Fruit fly (Drosophila melanogaster) whole organism, prepupa: Measurements from ENCODE around the gene Mnn1.

Experiments used
- CG11762 ChIP-seq: fragments of 200-800 bp; sonication (Bioruptor generic); optimal IDR thresholded peaks from 3 replicates; lab custom pipeline; 2016; ENCODE audit warnings: missing biosample characterization, missing genetic modification characterization; ENCODE audit not compliant: insufficient read depth
- CG15336 ChIP-seq: fragments of 200-800 bp; sonication (Bioruptor generic); IDR thresholded peaks from 2 replicates; pipeline ENCODE4 v1.3.6; 2022; ENCODE audit warnings: missing biosample characterization, missing genetic modification characterization
- CG16779 ChIP-seq: fragments of 200-800 bp; sonication (Bioruptor generic); optimal IDR thresholded peaks from 3 replicates; lab custom pipeline; 2017; ENCODE audit warnings: missing biosample characterization, mild to moderate bottlenecking, missing genetic modification characterization
- CG3032 ChIP-seq: fragments of 200-800 bp; optimal IDR thresholded peaks from 2 replicates; lab custom pipeline; 2019; ENCODE audit warnings: missing biosample characterization, mild to moderate bottlenecking, missing genetic modification characterization, moderate library complexity
- CG32006 ChIP-seq: fragments of 200-800 bp; sonication (Bioruptor generic); optimal IDR thresholded peaks from 3 replicates; lab custom pipeline; 2017; ENCODE audit warnings: missing biosample characterization, mild to moderate bottlenecking, missing genetic modification characterization
- CG34406 ChIP-seq: fragments of 200-800 bp; sonication (Bioruptor generic); optimal IDR thresholded peaks from 3 replicates; lab custom pipeline; 2016; ENCODE audit warnings: missing biosample characterization, missing genetic modification characterization
- CG3919 ChIP-seq: fragments of 200-800 bp; sonication (Bioruptor generic); optimal IDR thresholded peaks from 3 replicates; lab custom pipeline; 2016; ENCODE audit warnings: missing biosample characterization, missing genetic modification characterization
- CG6276 ChIP-seq: fragments of 200-800 bp; sonication (Bioruptor generic); optimal IDR thresholded peaks from 2 replicates; lab custom pipeline; 2017; ENCODE audit warnings: missing biosample characterization, mild to moderate bottlenecking, missing genetic modification characterization
- CG6792 ChIP-seq: fragments of 200-800 bp; sonication (Bioruptor generic); optimal IDR thresholded peaks from 3 replicates; lab custom pipeline; 2016; ENCODE audit warnings: missing biosample characterization, missing genetic modification characterization
- CG6808 ChIP-seq: fragments of 200-800 bp; sonication (Bioruptor generic); optimal IDR thresholded peaks from 3 replicates; lab custom pipeline; 2017; ENCODE audit warnings: missing biosample characterization, missing genetic modification characterization, mild to moderate bottlenecking, moderate library complexity, missing genetic modification reagents
- CG7368 ChIP-seq: fragments of 200-800 bp; sonication (Bioruptor generic); optimal IDR thresholded peaks from 3 replicates; lab custom pipeline; 2016; ENCODE audit warnings: missing biosample characterization, missing genetic modification characterization
- CG8119 ChIP-seq: fragments of 200-800 bp; sonication (Bioruptor generic); IDR thresholded peaks from 3 replicates; pipeline ENCODE4 v1.3.6; 2022; ENCODE audit warnings: missing biosample characterization, missing genetic modification characterization
- CG8319 ChIP-seq: fragments of 200-800 bp; sonication (Bioruptor generic); optimal IDR thresholded peaks from 3 replicates; lab custom pipeline; 2016; ENCODE audit warnings: missing biosample characterization, missing genetic modification characterization
- CG8632 ChIP-seq: fragments of 200-800 bp; sonication (Bioruptor generic); optimal IDR thresholded peaks from 3 replicates; lab custom pipeline; 2016; ENCODE audit warnings: missing biosample characterization, missing genetic modification characterization
- CG9139 ChIP-seq: fragments of 200-800 bp; sonication (Bioruptor generic); optimal IDR thresholded peaks from 3 replicates; lab custom pipeline; 2017; ENCODE audit warnings: missing biosample characterization, mild to moderate bottlenecking, missing genetic modification characterization
- Eip78C ChIP-seq: fragments of 200-800 bp; sonication (Bioruptor generic); peaks from one replicate; lab custom pipeline; 2016; ENCODE audit warnings: missing biosample characterization, missing genetic modification characterization
- Ets21C ChIP-seq: fragments of 200-800 bp; sonication (Bioruptor generic); optimal IDR thresholded peaks from 3 replicates; lab custom pipeline; 2016; ENCODE audit warnings: missing biosample characterization, missing genetic modification characterization
- Hr38 ChIP-seq: sonication (Bioruptor generic); optimal IDR thresholded peaks from 2 replicates; lab custom pipeline; 2016; ENCODE audit warnings: missing biosample characterization, missing genetic modification characterization
- Hr39 ChIP-seq: fragments of 200-800 bp; sonication (Bioruptor generic); optimal IDR thresholded peaks from 2 replicates; lab custom pipeline; 2016; ENCODE audit warnings: missing biosample characterization, missing genetic modification characterization
- Hr4 ChIP-seq: fragments of 200-800 bp; sonication (Bioruptor generic); optimal IDR thresholded peaks from 3 replicates; lab custom pipeline; 2016; ENCODE audit warnings: missing biosample characterization, missing genetic modification characterization
- Lpt ChIP-seq: fragments of 200-800 bp; sonication (Bioruptor generic); optimal IDR thresholded peaks from 3 replicates; lab custom pipeline; 2016; ENCODE audit warnings: missing biosample characterization, missing genetic modification characterization
- Met ChIP-seq: fragments of 200-800 bp; sonication (Bioruptor generic); optimal IDR thresholded peaks from 3 replicates; lab custom pipeline; 2016; ENCODE audit warnings: missing biosample characterization, missing genetic modification characterization
- OdsH ChIP-seq: fragments of 200-800 bp; sonication (Bioruptor generic); optimal IDR thresholded peaks from 3 replicates; lab custom pipeline; 2016; ENCODE audit warnings: missing biosample characterization, missing genetic modification characterization
- Smox ChIP-seq: fragments of 200-800 bp; sonication (Bioruptor generic); optimal IDR thresholded peaks from 3 replicates; lab custom pipeline; 2016; ENCODE audit warnings: missing biosample characterization, missing genetic modification characterization
- acj6 ChIP-seq: fragments of 200-800 bp; sonication (Bioruptor generic); optimal IDR thresholded peaks from 3 replicates; lab custom pipeline; 2016; ENCODE audit warnings: missing biosample characterization, missing genetic modification characterization
- cyc ChIP-seq: fragments of 200-800 bp; sonication (Bioruptor generic); optimal IDR thresholded peaks from 3 replicates; lab custom pipeline; 2016; ENCODE audit warnings: missing biosample characterization, missing genetic modification characterization
- dac ChIP-seq: fragments of 200-800 bp; sonication (Bioruptor generic); optimal IDR thresholded peaks from 2 replicates; lab custom pipeline; 2017; ENCODE audit warnings: missing biosample characterization, mild to moderate bottlenecking, missing genetic modification characterization
- dsx ChIP-seq: fragments of 200-800 bp; optimal IDR thresholded peaks from 3 replicates; lab custom pipeline; 2019; ENCODE audit warnings: missing biosample characterization, mild to moderate bottlenecking, missing genetic modification characterization, moderate library complexity; ENCODE audit not compliant: poor library complexity, severe bottlenecking
- eg ChIP-seq: fragments of 200-800 bp; sonication (Bioruptor generic); IDR thresholded peaks from 3 replicates; pipeline ENCODE4 v1.3.6; 2022; ENCODE audit warnings: missing biosample characterization, missing genetic modification characterization
- esn ChIP-seq: fragments of 200-800 bp; sonication (Bioruptor generic); optimal IDR thresholded peaks from 2 replicates; lab custom pipeline; 2016; ENCODE audit warnings: missing biosample characterization, mild to moderate bottlenecking, missing genetic modification characterization, moderate library complexity
- fd59A ChIP-seq: fragments of 200-800 bp; sonication (Bioruptor generic); optimal IDR thresholded peaks from 2 replicates; lab custom pipeline; 2017; ENCODE audit warnings: missing biosample characterization, mild to moderate bottlenecking, missing genetic modification characterization, missing genetic modification reagents
- spab ChIP-seq: fragments of 200-800 bp; sonication (Bioruptor generic); optimal IDR thresholded peaks from 2 replicates; lab custom pipeline; 2017; ENCODE audit warnings: missing biosample characterization, mild to moderate bottlenecking, missing genetic modification characterization, missing genetic modification reagents
- ss ChIP-seq, 2 experiments: fragments of 200-800 bp; sonication (Bioruptor generic); optimal IDR thresholded peaks; 2 replicates in 1 of 2; 3 replicates in 1 of 2; lab custom pipeline; 2017 to 2018; ENCODE audit warnings: mild to moderate bottlenecking in 2 of 2, missing biosample characterization in 2 of 2, missing genetic modification characterization in 2 of 2, moderate library complexity in 1 of 2
- svp ChIP-seq: fragments of 200-800 bp; sonication (Bioruptor generic); peaks from one replicate; lab custom pipeline; 2016; ENCODE audit warnings: missing biosample characterization, missing genetic modification characterization
- topi ChIP-seq: fragments of 200-800 bp; sonication (Bioruptor generic); optimal IDR thresholded peaks from 3 replicates; lab custom pipeline; 2016; ENCODE audit warnings: missing biosample characterization, missing genetic modification characterization
- vri ChIP-seq: fragments of 200-800 bp; sonication (Bioruptor generic); optimal IDR thresholded peaks from 3 replicates; lab custom pipeline; 2016; ENCODE audit warnings: missing biosample characterization, mild to moderate bottlenecking, missing genetic modification characterization

The Mnn1 gene

DNA sequence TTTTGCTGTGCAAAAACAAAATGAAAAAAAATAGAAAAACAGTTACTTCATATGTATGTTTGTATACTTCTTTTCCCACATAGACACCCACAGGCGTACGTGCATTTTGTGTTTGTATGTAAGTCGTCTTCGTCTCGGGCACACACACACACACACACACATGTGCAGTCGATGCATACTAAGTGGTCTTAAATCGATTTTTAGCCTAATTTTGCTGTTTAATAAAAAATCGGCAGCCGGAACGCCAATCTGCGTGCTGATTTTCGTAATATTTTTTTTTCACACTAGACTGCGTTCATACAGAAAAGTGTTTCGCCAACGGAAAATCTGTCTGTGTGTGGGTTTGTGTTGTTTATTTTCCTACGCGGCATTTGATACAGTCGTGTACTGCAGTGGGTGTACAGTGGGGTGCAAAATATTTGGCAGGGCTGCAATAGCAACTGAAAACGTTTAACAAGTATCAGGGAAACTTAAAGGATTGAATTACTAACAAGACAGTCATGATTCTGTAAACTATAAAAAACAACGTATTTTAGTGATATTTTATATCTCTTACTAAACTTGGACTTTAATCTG, 22.9 kb upstream of the Mnn1 start (continued):
- TF ChIP-seq fd59A (peak; percentile 12), Smox (no peak), CG16779 (tag; lab: Kevin White, UChicago) (no peak), topi (GFP tag; lab: Kevin White, UChicago) (peak; percentile 52), Ets21C (GFP tag; lab: Kevin White, UChicago) (peak; percentile 7), eg (GFP tag; lab: Robert Waterston, UW) (no peak; the same call in 1 of the 3 replicates), CG3919 (GFP tag; lab: Kevin White, UChicago) (peak; percentile 71), spab (GFP tag; lab: Kevin White, UChicago) (no peak), CG8319 (GFP tag; lab: Kevin White, UChicago) (peak; percentile 15), dac (peak; percentile 23), CG9139 (GFP tag; lab: Kevin White, UChicago) (no peak), CG32006 (GFP tag; lab: Kevin White, UChicago) (peak; percentile 59), CG3032 (peak; percentile 37), CG7368 (peak; percentile 48), CG8632 (GFP tag; lab: Kevin White, UChicago) (no peak), Met (peak; percentile 60), acj6 (GFP tag; lab: Kevin White, UChicago) (peak; percentile 37), CG8119 (GFP tag; lab: Robert Waterston, UW) (peak; percentile 75), CG34406 (GFP tag; lab: Kevin White, UChicago) (peak; percentile 47), cyc (GFP tag; lab: Kevin White, UChicago) (peak; percentile 55), CG11762 (GFP tag; lab: Kevin White, UChicago) (peak; percentile 17), Hr38 (no peak), Hr39 (GFP tag; lab: Kevin White, UChicago) (peak; percentile 60), OdsH (GFP tag; lab: Kevin White, UChicago) (peak; percentile 51), CG6792 (peak; percentile 50)

DNA sequence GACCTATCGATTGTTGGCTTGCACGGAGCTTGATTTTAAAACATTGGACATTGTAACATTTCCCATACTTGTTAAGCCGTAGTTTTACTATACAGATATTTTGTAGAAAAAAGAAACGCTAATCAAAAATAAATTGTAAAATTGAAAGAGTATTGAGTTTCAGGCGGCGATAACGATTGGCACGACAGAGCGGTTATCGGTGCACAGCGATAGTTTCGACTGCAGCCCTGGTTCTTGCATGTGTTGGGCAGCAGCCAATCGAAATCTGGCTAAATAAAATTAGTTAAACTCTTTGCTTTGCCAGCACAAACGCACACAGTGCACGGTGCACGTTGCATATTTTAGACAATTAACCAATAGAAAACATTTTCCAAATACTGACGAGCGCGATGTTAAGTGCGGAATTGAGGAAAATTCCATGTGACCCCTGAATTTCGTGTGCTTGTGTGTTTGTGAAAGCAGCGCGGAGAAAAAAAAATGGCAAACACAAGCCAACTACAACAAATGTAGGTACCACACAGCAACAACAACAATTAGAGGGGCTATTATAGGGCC, 18.3 kb upstream of the Mnn1 start, which contains the start of gene milt:
TSS of gene milt (plus strand) at position 51 of the 555 bp plus-strand sequence.
- TF ChIP-seq cyc (GFP tag; lab: Kevin White, UChicago), result no peak
- peak; percentile 61 for TF ChIP-seq vri (GFP tag; lab: Kevin White, UChicago)
- peak; percentile 3 for TF ChIP-seq topi (GFP tag; lab: Kevin White, UChicago)
- peak; percentile 38 for TF ChIP-seq dsx (GFP tag; lab: Kevin White, UChicago)
- peak; percentile 34 for TF ChIP-seq esn (GFP tag; lab: Kevin White, UChicago)
- TF ChIP-seq CG6276 (GFP tag; lab: Kevin White, UChicago), result no peak
- peak; percentile 72 for TF ChIP-seq Eip78C
- peak; percentile 24 to 39 for TF ChIP-seq ss (GFP tag; optimal IDR thresholded peaks at IDR 0.05; lab: Kevin White, UChicago)
- TF ChIP-seq svp (GFP tag; lab: Kevin White, UChicago), result peak; percentile 82
- no peak for TF ChIP-seq Hr4
- TF ChIP-seq CG6808 (GFP tag; lab: Kevin White, UChicago), result peak; percentile 9

DNA sequence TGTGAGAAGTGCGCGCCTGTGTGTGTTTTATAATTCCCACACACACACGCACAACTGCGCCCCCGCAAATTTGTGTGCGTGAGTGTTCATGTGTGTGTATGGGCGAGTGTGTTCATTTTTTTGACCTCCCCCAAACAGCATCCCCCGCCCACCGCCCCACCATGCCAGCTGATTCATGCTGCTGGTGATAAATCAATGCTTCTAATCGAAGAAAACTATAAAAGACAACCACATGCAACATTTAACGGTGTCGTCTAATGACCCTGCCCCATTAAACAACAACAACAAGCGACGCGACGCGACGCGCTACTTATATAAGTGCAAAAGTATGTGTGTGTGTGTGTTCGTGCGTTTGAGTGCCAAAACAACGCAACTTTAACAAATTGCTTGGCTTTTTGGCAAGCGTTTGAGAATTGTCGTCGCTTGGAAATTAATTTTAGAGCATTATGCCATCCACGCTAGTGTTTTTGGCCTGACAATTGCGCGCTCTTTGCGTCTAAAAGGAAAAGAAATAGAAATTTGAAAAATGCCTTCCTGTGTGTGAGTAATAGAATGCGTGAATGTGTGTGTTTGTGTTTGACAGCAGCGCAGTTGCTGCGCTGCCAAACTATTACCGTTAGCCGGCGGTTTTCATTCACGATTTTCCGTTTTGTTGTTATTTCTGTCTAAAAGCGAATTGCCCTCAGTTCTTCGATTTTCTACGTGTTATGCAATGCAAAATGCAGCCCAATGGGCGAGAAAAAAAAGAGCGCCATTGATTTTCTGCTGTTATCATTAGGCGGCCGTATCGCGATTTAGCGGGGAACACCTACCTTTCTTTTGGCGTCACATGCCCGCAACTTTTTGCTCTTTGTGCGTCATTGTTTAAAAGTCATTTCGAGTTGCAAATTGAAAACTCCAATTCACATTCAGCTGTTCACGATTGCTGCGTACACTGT, 17.4 kb upstream of the Mnn1 start:
- TF ChIP-seq svp (GFP tag; lab: Kevin White, UChicago), result peak; percentile 70
- no peak for TF ChIP-seq dsx (GFP tag; lab: Kevin White, UChicago)
- TF ChIP-seq vri (GFP tag; lab: Kevin White, UChicago), result peak; percentile 85
- no peak for TF ChIP-seq OdsH (GFP tag; lab: Kevin White, UChicago)
- no peak for TF ChIP-seq dac
- no peak for TF ChIP-seq CG32006 (GFP tag; lab: Kevin White, UChicago)
- no peak; the same call in 1 of the 2 replicates for TF ChIP-seq CG15336 (GFP tag; lab: Robert Waterston, UW)
- TF ChIP-seq eg (GFP tag; lab: Robert Waterston, UW), result peak; percentile 21; the same call in 1 of the 3 replicates
- no peak for TF ChIP-seq Lpt (GFP tag; lab: Kevin White, UChicago)
